Fruit fly (Drosophila melanogaster) whole organism, embryonic: ENCODE measurements around the gene CG5639.

Source experiments
- CG11247 ChIP-seq: fragments of 200-800 bp; sonication (Bioruptor generic); IDR thresholded peaks from 2 replicates; pipeline ENCODE4 v1.3.6; 2022; ENCODE audit warnings: missing biosample characterization, missing genetic modification characterization
- CG12659 ChIP-seq: fragments of 200-800 bp; sonication (Bioruptor generic); optimal IDR thresholded peaks from 3 replicates; lab custom pipeline; 2017; ENCODE audit warnings: mild to moderate bottlenecking, missing biosample characterization, missing genetic modification reagents, missing genetic modification characterization
- CG12744 ChIP-seq: fragments of 200-800 bp; sonication (Bioruptor generic); optimal IDR thresholded peaks from 2 replicates; lab custom pipeline; 2016; ENCODE audit warnings: missing biosample characterization, missing genetic modification characterization
- CG13287 ChIP-seq: fragments of 200-800 bp; sonication (Bioruptor generic); IDR thresholded peaks from 2 replicates; pipeline ENCODE4 v1.3.6; 2022; ENCODE audit warnings: missing biosample characterization, missing genetic modification characterization; ENCODE audit not compliant: partially characterized antibody
- CG16813 ChIP-seq: fragments of 200-800 bp; sonication (Bioruptor generic); IDR thresholded peaks from 3 replicates; pipeline ENCODE4 v1.3.6; 2022; ENCODE audit warnings: missing biosample characterization, missing genetic modification characterization; ENCODE audit not compliant: partially characterized antibody
- CG17328 ChIP-seq: fragments of 200-800 bp; sonication (Bioruptor generic); IDR thresholded peaks from 2 replicates; pipeline ENCODE4 v1.3.6; 2022; ENCODE audit warnings: missing biosample characterization, missing genetic modification characterization
- CG2129 ChIP-seq: fragments of 200-800 bp; sonication (Bioruptor generic); IDR thresholded peaks from 2 replicates; pipeline ENCODE4 v1.3.6; 2022; ENCODE audit warnings: missing biosample characterization, missing genetic modification characterization; ENCODE audit not compliant: partially characterized antibody
- CG2712 ChIP-seq: fragments of 200-800 bp; optimal IDR thresholded peaks from 3 replicates; lab custom pipeline; 2019; ENCODE audit warnings: missing biosample characterization, mild to moderate bottlenecking, missing genetic modification characterization, moderate library complexity
- CG34422 ChIP-seq: fragments of 200-800 bp; sonication (Bioruptor generic); IDR thresholded peaks from 3 replicates; pipeline ENCODE4 v1.3.6; 2022; ENCODE audit warnings: missing biosample characterization, missing genetic modification characterization
- CG42726 ChIP-seq: fragments of 200-800 bp; sonication (Bioruptor generic); IDR thresholded peaks from 2 replicates; pipeline ENCODE4 v1.3.6; 2022; ENCODE audit warnings: missing biosample characterization, missing genetic modification characterization; ENCODE audit not compliant: partially characterized antibody
- CG5180 ChIP-seq: fragments of 200-800 bp; sonication (Bioruptor generic); optimal IDR thresholded peaks from 3 replicates; lab custom pipeline; 2017; ENCODE audit warnings: missing biosample characterization, missing genetic modification characterization, mild to moderate bottlenecking, moderate library complexity, missing genetic modification reagents
- CG6791 ChIP-seq: fragments of 200-800 bp; sonication (Bioruptor generic); IDR thresholded peaks from 3 replicates; pipeline ENCODE4 v1.3.6; 2022; ENCODE audit warnings: missing biosample characterization, missing genetic modification characterization; ENCODE audit not compliant: partially characterized antibody
- CG7271 ChIP-seq: fragments of 200-800 bp; sonication (Bioruptor generic); optimal IDR thresholded peaks from 2 replicates; lab custom pipeline; 2018; ENCODE audit warnings: missing biosample characterization, mild to moderate bottlenecking, missing genetic modification characterization, moderate library complexity
- CG7963 ChIP-seq: fragments of 200-800 bp; sonication (Bioruptor generic); IDR thresholded peaks from 3 replicates; pipeline ENCODE4 v1.3.6; 2022; ENCODE audit warnings: missing biosample characterization, missing genetic modification characterization; ENCODE audit not compliant: partially characterized antibody
- CG8478 ChIP-seq: fragments of >200 bp; optimal IDR thresholded peaks from 2 replicates; lab custom pipeline; 2018
- CG8765 ChIP-seq: fragments of 200-800 bp; sonication (Bioruptor generic); IDR thresholded peaks from 2 replicates; pipeline ENCODE4 v1.3.6; 2022; ENCODE audit warnings: missing biosample characterization, missing genetic modification characterization
- Dad ChIP-seq: fragments of 200-800 bp; sonication (Bioruptor generic); optimal IDR thresholded peaks from 3 replicates; lab custom pipeline; 2016; ENCODE audit warnings: missing biosample characterization, missing genetic modification characterization
- Dek ChIP-seq: fragments of 200-800 bp; sonication (Bioruptor generic); optimal IDR thresholded peaks from 3 replicates; lab custom pipeline; 2019; ENCODE audit warnings: missing biosample characterization, mild to moderate bottlenecking, missing genetic modification characterization, moderate library complexity
- HHEX ChIP-seq: fragments of 200-800 bp; sonication (Bioruptor generic); optimal IDR thresholded peaks from 3 replicates; lab custom pipeline; 2017; ENCODE audit warnings: missing biosample characterization, mild to moderate bottlenecking, missing genetic modification characterization, missing genetic modification reagents
- Hmx ChIP-seq: fragments of 200-800 bp; sonication (Bioruptor generic); optimal IDR thresholded peaks from 2 replicates; lab custom pipeline; 2016; ENCODE audit warnings: missing biosample characterization, missing genetic modification characterization
- Lim3 ChIP-seq: fragments of 200-800 bp; sonication (Bioruptor generic); IDR thresholded peaks from 2 replicates; pipeline ENCODE4 v1.3.6; 2022; ENCODE audit warnings: missing biosample characterization, missing genetic modification characterization
- Opbp ChIP-seq: fragments of 200-800 bp; sonication (Bioruptor generic); IDR thresholded peaks from 3 replicates; pipeline ENCODE4 v1.3.6; 2022; ENCODE audit warnings: missing biosample characterization, missing genetic modification characterization; ENCODE audit not compliant: partially characterized antibody
- Pdp1 ChIP-seq, 2 experiments: fragments of 200-800 bp; sonication (Bioruptor generic); optimal IDR thresholded peaks; 3 replicates each; lab custom pipeline; 2016; ENCODE audit warnings: missing biosample characterization in 2 of 2, missing genetic modification characterization in 2 of 2, mild to moderate bottlenecking in 1 of 2, moderate library complexity in 1 of 2
- Poxn ChIP-seq: fragments of 200-800 bp; sonication (Bioruptor generic); IDR thresholded peaks from 2 replicates; pipeline ENCODE4 v1.3.6; 2022; ENCODE audit warnings: missing biosample characterization, missing genetic modification characterization
- Ptx1 ChIP-seq: fragments of 200-800 bp; sonication (Bioruptor generic); IDR thresholded peaks from 2 replicates; pipeline ENCODE4 v1.3.6; 2022; ENCODE audit warnings: missing biosample characterization, missing genetic modification characterization
- Rfx ChIP-seq: fragments of 200-800 bp; sonication (Bioruptor generic); IDR thresholded peaks from 2 replicates; pipeline ENCODE4 v1.3.6; 2022; ENCODE audit warnings: missing biosample characterization, missing genetic modification characterization
- Sox102F ChIP-seq: fragments of 200-800 bp; sonication (Bioruptor generic); optimal IDR thresholded peaks from 2 replicates; lab custom pipeline; 2018; ENCODE audit warnings: missing biosample characterization, mild to moderate bottlenecking, missing genetic modification characterization, moderate library complexity
- Ssrp ChIP-seq: fragments of 200-800 bp; sonication (Bioruptor generic); optimal IDR thresholded peaks from 2 replicates; lab custom pipeline; 2018; ENCODE audit warnings: missing biosample characterization, mild to moderate bottlenecking, missing genetic modification characterization, moderate library complexity
- amos ChIP-seq: fragments of 200-800 bp; sonication (Bioruptor generic); IDR thresholded peaks from 2 replicates; pipeline ENCODE4 v1.3.6; 2022; ENCODE audit warnings: missing biosample characterization, missing genetic modification characterization; ENCODE audit not compliant: partially characterized antibody
- bab2 ChIP-seq: fragments of 200-800 bp; sonication (Bioruptor generic); optimal IDR thresholded peaks from 2 replicates; lab custom pipeline; 2016; ENCODE audit warnings: missing biosample characterization, missing genetic modification characterization
- bbx ChIP-seq: fragments of 200-800 bp; sonication (Bioruptor generic); IDR thresholded peaks from 2 replicates; pipeline ENCODE4 v1.3.6; 2022; ENCODE audit warnings: missing biosample characterization, missing genetic modification characterization; ENCODE audit not compliant: partially characterized antibody
- cg ChIP-seq: fragments of 200-800 bp; sonication (Bioruptor generic); optimal IDR thresholded peaks from 3 replicates; lab custom pipeline; 2019; ENCODE audit warnings: missing biosample characterization, mild to moderate bottlenecking, missing genetic modification characterization, moderate library complexity
- da ChIP-seq: fragments of 200-800 bp; sonication (Bioruptor generic); optimal IDR thresholded peaks from 2 replicates; lab custom pipeline; 2016; ENCODE audit warnings: missing biosample characterization, missing genetic modification characterization
- danr ChIP-seq: fragments of 200-800 bp; sonication (Bioruptor generic); IDR thresholded peaks from 2 replicates; pipeline ENCODE4 v1.3.6; 2022; ENCODE audit warnings: missing biosample characterization, missing genetic modification characterization
- kay ChIP-seq: fragments of 200-800 bp; sonication (Bioruptor generic); optimal IDR thresholded peaks from 2 replicates; lab custom pipeline; 2016; ENCODE audit warnings: missing biosample characterization, missing genetic modification characterization
- ken ChIP-seq: fragments of 200-800 bp; sonication (Bioruptor generic); IDR thresholded peaks from 3 replicates; pipeline ENCODE4 v1.3.6; 2022; ENCODE audit warnings: missing biosample characterization, missing genetic modification characterization
- kni ChIP-seq: fragments of 200-800 bp; sonication (Bioruptor generic); optimal IDR thresholded peaks from 3 replicates; lab custom pipeline; 2017; ENCODE audit warnings: mild to moderate bottlenecking, missing biosample characterization, missing genetic modification reagents, missing genetic modification characterization
- knrl ChIP-seq: fragments of 200-800 bp; sonication (Bioruptor generic); IDR thresholded peaks from 3 replicates; pipeline ENCODE4 v1.3.6; 2022; ENCODE audit warnings: missing biosample characterization, missing genetic modification characterization; ENCODE audit not compliant: partially characterized antibody
- lilli ChIP-seq: fragments of 200-800 bp; sonication (Bioruptor generic); optimal IDR thresholded peaks from 3 replicates; lab custom pipeline; 2016; ENCODE audit warnings: missing biosample characterization, missing genetic modification characterization
- mam ChIP-seq: fragments of 200-800 bp; sonication (Bioruptor generic); optimal IDR thresholded peaks from 3 replicates; lab custom pipeline; 2016; ENCODE audit warnings: missing biosample characterization, missing genetic modification characterization
- odd ChIP-seq: fragments of 200-800 bp; sonication (Bioruptor generic); optimal IDR thresholded peaks from 2 replicates; lab custom pipeline; 2017; ENCODE audit warnings: missing biosample characterization, mild to moderate bottlenecking, missing genetic modification characterization
- p53 ChIP-seq: fragments of 200-800 bp; sonication (Bioruptor generic); optimal IDR thresholded peaks from 2 replicates; lab custom pipeline; 2016; ENCODE audit warnings: missing biosample characterization, missing genetic modification characterization
- pan ChIP-seq, 4 experiments: fragments of >200 bp in 3 of 4; fragments of 200-800 bp in 1 of 4; sonication (Bioruptor generic) in 1 of 4; optimal IDR thresholded peaks in 3 of 4; IDR thresholded peaks in 1 of 4; 2 replicates each; pipeline versions ENCODE4 v1.3.6 to Lab custom; 2017 to 2022; ENCODE audit warnings: missing biosample characterization in 2 of 4, missing genetic modification characterization in 2 of 4, mixed read lengths in 1 of 4
- peb ChIP-seq: fragments of 200-800 bp; sonication (Bioruptor generic); IDR thresholded peaks from 2 replicates; pipeline ENCODE4 v1.3.6; 2022; ENCODE audit warnings: missing biosample characterization, missing genetic modification characterization
- prd ChIP-seq, 3 experiments: fragments of >200 bp in 2 of 3; fragments of 200-800 bp in 1 of 3; sonication (Bioruptor generic) in 1 of 3; optimal IDR thresholded peaks in 2 of 3; IDR thresholded peaks in 1 of 3; 2 replicates in 2 of 3; 3 replicates in 1 of 3; pipeline versions ENCODE4 v1.3.6 to Lab custom; 2017 to 2022; ENCODE audit warnings: missing biosample characterization in 1 of 3, missing genetic modification characterization in 1 of 3
- sqz ChIP-seq: fragments of 200-800 bp; sonication (Bioruptor generic); optimal IDR thresholded peaks from 3 replicates; lab custom pipeline; 2018; ENCODE audit warnings: missing biosample characterization, mild to moderate bottlenecking, missing genetic modification characterization
- ttk ChIP-seq: fragments of 200-800 bp; sonication (Bioruptor generic); IDR thresholded peaks from 2 replicates; pipeline ENCODE4 v2.1.2; 2022; ENCODE audit warnings: missing biosample characterization, missing genetic modification characterization
- wor ChIP-seq: fragments of 200-800 bp; sonication (Bioruptor generic); IDR thresholded peaks from 2 replicates; pipeline ENCODE4 v1.3.6; 2022; ENCODE audit warnings: missing biosample characterization, missing genetic modification characterization

CG5639 gene

DNA sequence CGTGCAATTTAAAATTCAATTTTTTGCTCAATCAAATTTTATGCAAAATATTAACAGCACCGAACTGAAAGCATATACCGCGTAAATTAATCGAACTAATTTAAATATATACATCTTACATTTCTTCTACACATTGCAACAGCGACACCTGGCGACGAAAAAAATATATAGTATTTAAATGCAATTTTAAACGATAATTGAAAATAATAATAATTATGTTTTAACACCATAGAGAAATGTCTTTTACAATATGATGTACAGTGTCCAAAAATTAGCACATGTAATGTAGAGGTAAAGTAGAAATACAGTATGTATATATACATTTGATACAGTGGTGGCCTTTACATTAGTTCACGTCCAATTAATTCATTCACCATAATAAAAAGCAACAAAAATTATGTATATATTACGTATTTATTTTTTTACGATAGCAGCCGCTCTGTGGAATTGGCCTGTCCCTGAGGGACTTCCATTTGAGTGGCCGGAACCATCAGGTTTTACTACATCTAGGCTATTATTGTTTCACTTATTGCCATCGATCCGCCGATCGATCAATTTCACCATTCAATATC, 48.5 kb downstream of the CG5639 start (continued):
- TF ChIP-seq lilli (no peak), pan (optimal IDR thresholded peaks at IDR 0.05; lab: Kevin White, UChicago) (no peak), pan (GFP tag; optimal IDR thresholded peaks at IDR 0.05 in 1 of 2, IDR thresholded peaks at IDR 0.05 in 1 of 2) (peak in 1 of 2 experiments; percentile 13), mam (no peak), Dek (peak; percentile 16), Pdp1 (GFP tag; optimal IDR thresholded peaks at IDR 0.05; lab: Kevin White, UChicago) (no peak), HHEX (GFP tag; lab: Kevin White, UChicago) (no peak), sqz (no peak), wor (no peak), da (GFP tag; lab: Kevin White, UChicago) (no peak), CG42726 (GFP tag; lab: Robert Waterston, UW) (0 out of 2 replicates have a peak, but pooled peaks have one; percentile 40), prd (optimal IDR thresholded peaks at IDR 0.05; lab: Kevin White, UChicago) (no peak), prd (GFP tag; IDR thresholded peaks at IDR 0.05; lab: Robert Waterston, UW) (0 out of 3 replicates have a peak, but pooled peaks have one; percentile 6), CG8478 (lab: Kevin White, UChicago) (no peak), CG11247 (GFP tag; lab: Robert Waterston, UW) (no peak), Lim3 (GFP tag; lab: Robert Waterston, UW) (no peak), CG13287 (GFP tag; lab: Robert Waterston, UW) (peak; percentile 44; the same call in 1 of the 2 replicates), CG17328 (no peak), Dad (GFP tag; lab: Kevin White, UChicago) (no peak), Sox102F (GFP tag; lab: Kevin White, UChicago) (peak; percentile 3), CG2712 (tag; lab: Kevin White, UChicago) (peak; percentile 58), CG6791 (GFP tag; lab: Robert Waterston, UW) (peak; percentile 52; the same call in 1 of the 3 replicates), kay (GFP tag; lab: Kevin White, UChicago) (no peak), kni (GFP tag; lab: Kevin White, UChicago) (no peak), bab2 (GFP tag; lab: Kevin White, UChicago) (no peak), Ssrp (peak; percentile 9), CG8765 (GFP tag; lab: Robert Waterston, UW) (no peak), CG2129 (GFP tag; lab: Robert Waterston, UW) (no peak), CG7963 (GFP tag; lab: Robert Waterston, UW) (0 out of 3 replicates have a peak, but pooled peaks have one; percentile 14), CG12659 (GFP tag; lab: Kevin White, UChicago) (no peak), Hmx (GFP tag; lab: Kevin White, UChicago) (no peak), danr (no peak), ttk (GFP tag; lab: Robert Waterston, UW) (no peak), p53 (GFP tag; lab: Kevin White, UChicago) (no peak), knrl (peak; percentile 76), Ptx1 (GFP tag; lab: Robert Waterston, UW) (peak; percentile 40; the same call in 1 of the 2 replicates), cg (GFP tag; lab: Kevin White, UChicago) (no peak), CG5180 (GFP tag; lab: Kevin White, UChicago) (no peak), peb (GFP tag; lab: Robert Waterston, UW) (no peak), odd (GFP tag; lab: Kevin White, UChicago) (no peak), Opbp (GFP tag; lab: Robert Waterston, UW) (no peak), CG34422 (GFP tag; lab: Robert Waterston, UW) (no peak), bbx (GFP tag; lab: Robert Waterston, UW) (peak; percentile 44; the same call in 1 of the 2 replicates), CG16813 (GFP tag; lab: Robert Waterston, UW) (peak; percentile 72), Poxn (GFP tag; lab: Robert Waterston, UW) (no peak), amos (GFP tag; lab: Robert Waterston, UW) (peak; percentile 69), Rfx (peak; percentile 23; the same call in 1 of the 2 replicates), CG12744 (GFP tag; lab: Kevin White, UChicago) (no peak), CG7271 (tag; lab: Kevin White, UChicago) (no peak), ken (GFP tag; lab: Robert Waterston, UW) (no peak)
